Worm (Caenorhabditis elegans): ENCODE results near the gene aat-3.
A peak's percentile ranks its signal among the peaks of the same experiment; 100 is the strongest.

Gene aat-3

DNA sequence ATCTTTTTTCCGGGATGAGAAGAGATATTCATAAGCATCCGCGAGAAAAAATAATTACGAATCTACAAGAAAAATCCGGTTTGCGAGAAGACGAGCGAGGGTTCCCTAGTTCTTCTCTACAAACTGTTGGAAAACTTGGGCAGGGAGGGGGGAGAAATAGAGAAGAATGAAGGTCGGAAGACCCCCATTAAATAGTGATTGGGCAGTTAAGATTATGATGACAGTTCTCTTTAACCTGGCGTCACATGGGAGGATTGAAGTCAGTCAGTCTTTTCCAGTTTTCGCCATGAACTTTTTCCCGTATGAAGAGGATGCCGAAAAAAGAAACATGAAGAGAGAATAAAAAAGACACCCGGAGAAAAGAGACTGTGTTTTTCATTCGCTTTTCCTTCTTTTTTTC lies 38.7 kb downstream of the aat-3 start (continued):
- TF ChIP-seq tbx-2 (tag; optimal IDR thresholded peaks at IDR 0.05) (no peak), nhr-71 (tag; optimal IDR thresholded peaks at IDR 0.05) (peak; percentile 15), lsy-2 (tag; optimal IDR thresholded peaks at IDR 0.05) (peak in 1 of 2 experiments; percentile 34), snu-23 (GFP tag; optimal IDR thresholded peaks at IDR 0.05) (peak; percentile 41), C04F5.9 (tag; optimal IDR thresholded peaks at IDR 0.05) (no peak), pag-3 (tag; optimal IDR thresholded peaks at IDR 0.05; ENCODE audit: borderline replicate concordance, insufficient read depth) (no peak), nhr-19 (GFP tag; conservative IDR thresholded peaks at IDR 0.05) (no peak), sox-4 (tag; optimal IDR thresholded peaks at IDR 0.05) (no peak), elt-3 (tag; optimal IDR thresholded peaks at IDR 0.05) (peak in 1 of 6 experiments; percentile 76), ces-1 (GFP tag; optimal IDR thresholded peaks at IDR 0.05) (no peak), nhr-85 (tag) (peak; percentile 83), unc-30 (tag; optimal IDR thresholded peaks at IDR 0.05) (no peak), elt-2 (tag; optimal IDR thresholded peaks at IDR 0.05) (no peak), fkh-10 (GFP tag; optimal IDR thresholded peaks at IDR 0.05) (no peak), nhr-20 (tag; optimal IDR thresholded peaks at IDR 0.05) (peak; percentile 63), pqm-1 (tag; optimal IDR thresholded peaks at IDR 0.05) (no peak), ceh-88 (GFP tag; IDR thresholded peaks at IDR 0.05) (no peak), hlh-17 (GFP tag; optimal IDR thresholded peaks at IDR 0.05; ENCODE audit: borderline replicate concordance) (no peak)

DNA sequence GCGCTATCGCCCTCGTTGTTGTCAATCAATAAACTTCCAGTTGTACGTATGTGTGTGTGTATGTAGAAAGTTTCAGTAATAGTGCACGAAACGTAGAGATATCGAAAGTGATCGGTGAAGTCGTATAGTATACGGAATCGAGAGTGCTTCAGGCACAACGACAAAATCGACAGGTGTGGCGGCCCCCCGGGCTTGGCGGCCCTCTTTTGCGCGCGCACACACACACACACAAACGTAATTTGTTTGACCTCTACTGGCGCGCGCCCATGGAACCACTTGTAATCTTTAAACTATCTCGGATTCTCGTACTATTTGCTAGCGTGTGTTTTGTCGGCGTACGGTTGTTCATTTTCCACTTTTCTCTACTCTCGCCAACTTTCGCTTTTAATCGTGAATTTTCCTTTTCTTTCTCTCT lies 39.5 kb downstream of the aat-3 start:
- peak; percentile 42 for TF ChIP-seq jun-1 (tag; optimal IDR thresholded peaks at IDR 0.05)
- TF ChIP-seq egl-27 (tag; optimal IDR thresholded peaks at IDR 0.05), result peak in 1 of 2 experiments; percentile 13
- TF ChIP-seq nhr-11 (tag; optimal IDR thresholded peaks at IDR 0.05), result no peak
- no peak for TF ChIP-seq mep-1 (tag; optimal IDR thresholded peaks at IDR 0.05)
- TF ChIP-seq dpl-1 (GFP tag; optimal IDR thresholded peaks at IDR 0.05), result peak; percentile 30 to 42 (median 38)
- no peak for TF ChIP-seq ceh-63 (GFP tag; optimal IDR thresholded peaks at IDR 0.05)
- TF ChIP-seq C04F5.9 (tag; optimal IDR thresholded peaks at IDR 0.05), result no peak
- no peak for TF ChIP-seq C34B4.2 (tag; optimal IDR thresholded peaks at IDR 0.05)
- TF ChIP-seq nhr-237 (tag; optimal IDR thresholded peaks at IDR 0.05), result no peak
- no peak for TF ChIP-seq nhr-12 (tag; optimal IDR thresholded peaks at IDR 0.05)
- TF ChIP-seq irx-1 (tag; optimal IDR thresholded peaks at IDR 0.05), result peak; percentile 47
- peak; percentile 88 for TF ChIP-seq nhr-20 (tag; optimal IDR thresholded peaks at IDR 0.05)
- TF ChIP-seq sptf-1 (tag; optimal IDR thresholded peaks at IDR 0.05), result no peak
- no peak for TF ChIP-seq ceh-88 (GFP tag; IDR thresholded peaks at IDR 0.05)
- TF ChIP-seq dsc-1 (tag; optimal IDR thresholded peaks at IDR 0.05), result no peak
- no peak for TF ChIP-seq tlp-1 (tag; optimal IDR thresholded peaks at IDR 0.05)
- TF ChIP-seq aha-1 (tag; optimal IDR thresholded peaks at IDR 0.05), result no peak
- peak; percentile 54 to 61 for TF ChIP-seq lin-35 (GFP tag; optimal IDR thresholded peaks at IDR 0.05)
- peak; percentile 52 for TF ChIP-seq grh-1 (GFP tag; IDR thresholded peaks at IDR 0.05)
- peak; percentile 76 for TF ChIP-seq tbx-2 (tag; optimal IDR thresholded peaks at IDR 0.05)
- TF ChIP-seq sox-4 (tag; optimal IDR thresholded peaks at IDR 0.05), result no peak
- peak; percentile 13 to 21 (median 20) for TF ChIP-seq ceh-82 (tag; optimal IDR thresholded peaks at IDR 0.05)
- TF ChIP-seq hlh-17 (GFP tag; optimal IDR thresholded peaks at IDR 0.05; ENCODE audit: borderline replicate concordance), result no peak
- no peak for TF ChIP-seq ceh-90 (tag; optimal IDR thresholded peaks at IDR 0.05)
- TF ChIP-seq isw-1 (GFP tag; IDR thresholded peaks at IDR 0.05), result no peak; the same call in 1 of the 2 replicates
- TF ChIP-seq swsn-7 (tag; optimal IDR thresholded peaks at IDR 0.05), result peak; percentile 73
- TF ChIP-seq rnt-1 (tag; optimal IDR thresholded peaks at IDR 0.05), result peak; percentile 70
- no peak for TF ChIP-seq vab-15 (tag; optimal IDR thresholded peaks at IDR 0.05)
- no peak for TF ChIP-seq ztf-11 (tag; optimal IDR thresholded peaks at IDR 0.05)
- TF ChIP-seq lir-3 (tag; optimal IDR thresholded peaks at IDR 0.05; ENCODE audit: poor library complexity), result no peak
- peak; percentile 68 for TF ChIP-seq nhr-19 (GFP tag; conservative IDR thresholded peaks at IDR 0.05)
- no peak for TF ChIP-seq hpl-2 (GFP tag; optimal IDR thresholded peaks at IDR 0.05)
- no peak for TF ChIP-seq zag-1 (tag; optimal IDR thresholded peaks at IDR 0.05)
- TF ChIP-seq F16B12.6 (tag; optimal IDR thresholded peaks at IDR 0.05), result no peak
- no peak for TF ChIP-seq fkh-8 (tag; optimal IDR thresholded peaks at IDR 0.05)
- TF ChIP-seq pax-3 (tag; optimal IDR thresholded peaks at IDR 0.05), result no peak
- TF ChIP-seq ztf-4 (tag; optimal IDR thresholded peaks at IDR 0.05), result peak; percentile 40
- no peak for TF ChIP-seq ama-1 (optimal IDR thresholded peaks at IDR 0.05)
- peak; percentile 49 for TF ChIP-seq xbp-1 (tag; optimal IDR thresholded peaks at IDR 0.05)
- no peak for TF ChIP-seq unc-86 (tag; optimal IDR thresholded peaks at IDR 0.05)
